Fruit fly (Drosophila melanogaster) whole organism, embryonic: ENCODE measurements around the gene dgt6.

Experiments used
- Blimp-1 ChIP-seq: fragments of 200-800 bp; sonication (Bioruptor generic); optimal IDR thresholded peaks from 3 replicates; lab custom pipeline; 2018; ENCODE audit warnings: missing biosample characterization, missing genetic modification characterization, mild to moderate bottlenecking, moderate library complexity, missing genetic modification reagents
- C15 ChIP-seq: fragments of 200-800 bp; sonication (Bioruptor generic); IDR thresholded peaks from 3 replicates; pipeline ENCODE4 v1.3.6; 2022; ENCODE audit warnings: missing biosample characterization, missing genetic modification characterization
- CG10366 ChIP-seq: fragments of 200-800 bp; sonication (Bioruptor generic); IDR thresholded peaks from 2 replicates; pipeline ENCODE4 v1.3.6; 2022; ENCODE audit warnings: missing biosample characterization, missing genetic modification characterization
- CG1233 ChIP-seq: fragments of 200-800 bp; sonication (Bioruptor generic); optimal IDR thresholded peaks from 4 replicates; lab custom pipeline; 2018; ENCODE audit warnings: missing biosample characterization, mild to moderate bottlenecking, missing genetic modification characterization
- CG12942 ChIP-seq: fragments of 200-800 bp; sonication (Bioruptor generic); optimal IDR thresholded peaks from 3 replicates; lab custom pipeline; 2016; ENCODE audit warnings: missing biosample characterization, missing genetic modification characterization
- CG13296 ChIP-seq: fragments of 200-800 bp; sonication (Bioruptor generic); optimal IDR thresholded peaks from 3 replicates; lab custom pipeline; 2018; ENCODE audit warnings: missing biosample characterization, mild to moderate bottlenecking, missing genetic modification characterization
- CG13624 ChIP-seq: fragments of 200-800 bp; sonication (Bioruptor generic); optimal IDR thresholded peaks from 2 replicates; lab custom pipeline; 2016; ENCODE audit warnings: missing biosample characterization, missing genetic modification characterization
- CG14050 ChIP-seq: fragments of 200-800 bp; sonication (Bioruptor generic); IDR thresholded peaks from 3 replicates; pipeline ENCODE4 v1.3.6; 2022; ENCODE audit warnings: missing biosample characterization, missing genetic modification characterization
- CG14667 ChIP-seq: fragments of 200-800 bp; sonication (Bioruptor generic); IDR thresholded peaks from 2 replicates; pipeline ENCODE4 v1.3.6; 2022; ENCODE audit warnings: missing biosample characterization, missing genetic modification characterization
- CG1647 ChIP-seq: fragments of 200-800 bp; sonication (Bioruptor generic); optimal IDR thresholded peaks from 3 replicates; lab custom pipeline; 2016; ENCODE audit warnings: missing biosample characterization, missing genetic modification characterization
- CG16813 ChIP-seq: fragments of 200-800 bp; sonication (Bioruptor generic); IDR thresholded peaks from 3 replicates; pipeline ENCODE4 v1.3.6; 2022; ENCODE audit warnings: missing biosample characterization, missing genetic modification characterization; ENCODE audit not compliant: partially characterized antibody
- CG18599 ChIP-seq: fragments of 200-800 bp; sonication (Bioruptor generic); optimal IDR thresholded peaks from 3 replicates; lab custom pipeline; 2017; ENCODE audit warnings: missing biosample characterization, missing genetic modification characterization, mild to moderate bottlenecking, moderate library complexity, missing genetic modification reagents
- CG42726 ChIP-seq: fragments of 200-800 bp; sonication (Bioruptor generic); IDR thresholded peaks from 2 replicates; pipeline ENCODE4 v1.3.6; 2022; ENCODE audit warnings: missing biosample characterization, missing genetic modification characterization; ENCODE audit not compliant: partially characterized antibody
- CG4730 ChIP-seq: fragments of 200-800 bp; sonication (Bioruptor generic); IDR thresholded peaks from 2 replicates; pipeline ENCODE4 v1.3.6; 2022; ENCODE audit warnings: missing biosample characterization, missing genetic modification characterization
- CG5180 ChIP-seq: fragments of 200-800 bp; sonication (Bioruptor generic); optimal IDR thresholded peaks from 3 replicates; lab custom pipeline; 2017; ENCODE audit warnings: missing biosample characterization, missing genetic modification characterization, mild to moderate bottlenecking, moderate library complexity, missing genetic modification reagents
- CG6175 ChIP-seq: fragments of 200-800 bp; sonication (Bioruptor generic); IDR thresholded peaks from 3 replicates; pipeline ENCODE4 v1.3.6; 2022; ENCODE audit warnings: missing biosample characterization, missing genetic modification characterization
- CG6654 ChIP-seq: fragments of 200-800 bp; sonication (Bioruptor generic); optimal IDR thresholded peaks from 2 replicates; lab custom pipeline; 2017; ENCODE audit warnings: missing biosample characterization, mild to moderate bottlenecking, missing genetic modification characterization
- CG7372 ChIP-seq: fragments of 200-800 bp; sonication (Bioruptor generic); IDR thresholded peaks from 2 replicates; pipeline ENCODE4 v1.3.6; 2022; ENCODE audit warnings: missing biosample characterization, missing genetic modification characterization
- CG9609 ChIP-seq: fragments of 200-800 bp; sonication (Bioruptor generic); optimal IDR thresholded peaks from 3 replicates; lab custom pipeline; 2016; ENCODE audit warnings: missing biosample characterization, missing genetic modification characterization
- CG9797 ChIP-seq: fragments of 200-800 bp; sonication (Bioruptor generic); optimal IDR thresholded peaks from 3 replicates; lab custom pipeline; 2018; ENCODE audit warnings: missing biosample characterization, mild to moderate bottlenecking, missing genetic modification characterization
- CoRest ChIP-seq: fragments of 200-800 bp; sonication (Bioruptor generic); optimal IDR thresholded peaks from 3 replicates; lab custom pipeline; 2018; ENCODE audit warnings: missing biosample characterization, mild to moderate bottlenecking, missing genetic modification characterization, moderate library complexity
- Dfd ChIP-seq, 2 experiments: fragments of >200 bp; optimal IDR thresholded peaks; 2 replicates each; lab custom pipeline; 2017; ENCODE audit warnings: missing biosample characterization in 2 of 2, missing genetic modification characterization in 2 of 2
- Fer3 ChIP-seq: fragments of 200-800 bp; sonication (Bioruptor generic); optimal IDR thresholded peaks from 2 replicates; lab custom pipeline; 2018; ENCODE audit warnings: missing biosample characterization, mild to moderate bottlenecking, missing genetic modification characterization, moderate library complexity
- Hr3 ChIP-seq: fragments of 200-800 bp; sonication (Bioruptor generic); optimal IDR thresholded peaks from 3 replicates; lab custom pipeline; 2016; ENCODE audit warnings: missing biosample characterization, missing genetic modification characterization
- Mrtf ChIP-seq: fragments of 200-800 bp; sonication (Bioruptor generic); IDR thresholded peaks from 3 replicates; pipeline ENCODE4 v1.3.6; 2022; ENCODE audit warnings: missing biosample characterization, missing genetic modification characterization
- Scr ChIP-seq: fragments of 200-800 bp; sonication (Bioruptor generic); IDR thresholded peaks from 2 replicates; pipeline ENCODE4 v1.3.6; 2022; ENCODE audit warnings: missing biosample characterization, missing genetic modification characterization; ENCODE audit not compliant: partially characterized antibody
- Spps ChIP-seq: fragments of 200-800 bp; sonication (Bioruptor generic); optimal IDR thresholded peaks from 2 replicates; lab custom pipeline; 2018; ENCODE audit warnings: missing biosample characterization, mild to moderate bottlenecking, missing genetic modification characterization
- Tbp ChIP-seq: fragments of >200 bp; optimal IDR thresholded peaks from 2 replicates; lab custom pipeline; 2018; ENCODE audit warnings: missing biosample characterization, missing genetic modification characterization
- ash1 ChIP-seq: fragments of 200-800 bp; sonication (Bioruptor generic); optimal IDR thresholded peaks from 2 replicates; lab custom pipeline; 2018; ENCODE audit warnings: missing biosample characterization, mild to moderate bottlenecking, missing genetic modification characterization
- cg ChIP-seq: fragments of 200-800 bp; sonication (Bioruptor generic); optimal IDR thresholded peaks from 3 replicates; lab custom pipeline; 2019; ENCODE audit warnings: missing biosample characterization, mild to moderate bottlenecking, missing genetic modification characterization, moderate library complexity
- ci ChIP-seq: fragments of 200-800 bp; sonication (Bioruptor generic); IDR thresholded peaks from 3 replicates; pipeline ENCODE4 v1.3.6; 2022; ENCODE audit warnings: missing biosample characterization, missing genetic modification characterization
- croc ChIP-seq: fragments of 200-800 bp; sonication (Bioruptor generic); conservative IDR thresholded peaks from 3 replicates; pipeline ENCODE4 v1.3.6; 2022; ENCODE audit warnings: missing biosample characterization, missing genetic modification characterization
- eve ChIP-seq, 2 experiments: fragments of >200 bp; optimal IDR thresholded peaks; 2 replicates each; lab custom pipeline; 2017; ENCODE audit warnings: missing biosample characterization in 2 of 2, missing genetic modification characterization in 2 of 2
- fu2 ChIP-seq: fragments of 200-800 bp; sonication (Bioruptor generic); optimal IDR thresholded peaks from 2 replicates; lab custom pipeline; 2016; ENCODE audit warnings: missing biosample characterization, missing genetic modification characterization
- gcm ChIP-seq: fragments of 200-800 bp; sonication (Bioruptor generic); optimal IDR thresholded peaks from 2 replicates; lab custom pipeline; 2019; ENCODE audit warnings: missing biosample characterization, mild to moderate bottlenecking, missing genetic modification characterization, moderate library complexity
- hkb ChIP-seq, 2 experiments: fragments of 200-800 bp in 1 of 2; fragments of >200 bp in 1 of 2; sonication (Bioruptor generic) in 1 of 2; IDR thresholded peaks in 1 of 2; optimal IDR thresholded peaks in 1 of 2; 2 replicates each; pipeline versions ENCODE4 v1.3.6 to Lab custom; 2017 to 2022; ENCODE audit warnings: missing biosample characterization in 1 of 2, missing genetic modification characterization in 1 of 2
- jigr1 ChIP-seq: fragments of 200-800 bp; sonication (Bioruptor generic); IDR thresholded peaks from 3 replicates; pipeline ENCODE4 v1.3.6; 2022; ENCODE audit warnings: missing biosample characterization, missing genetic modification characterization
- jing ChIP-seq: fragments of 200-800 bp; sonication (Bioruptor generic); optimal IDR thresholded peaks from 2 replicates; lab custom pipeline; 2018; ENCODE audit warnings: missing biosample characterization, mild to moderate bottlenecking, missing genetic modification characterization
- jumu ChIP-seq: fragments of 200-800 bp; sonication (Bioruptor generic); optimal IDR thresholded peaks from 3 replicates; lab custom pipeline; 2016; ENCODE audit warnings: missing biosample characterization, missing genetic modification characterization
- kay ChIP-seq: fragments of 200-800 bp; sonication (Bioruptor generic); optimal IDR thresholded peaks from 2 replicates; lab custom pipeline; 2016; ENCODE audit warnings: missing biosample characterization, missing genetic modification characterization
- ken ChIP-seq: fragments of 200-800 bp; sonication (Bioruptor generic); IDR thresholded peaks from 3 replicates; pipeline ENCODE4 v1.3.6; 2022; ENCODE audit warnings: missing biosample characterization, missing genetic modification characterization
- nom ChIP-seq: fragments of 200-800 bp; sonication (Bioruptor generic); optimal IDR thresholded peaks from 2 replicates; lab custom pipeline; 2017; ENCODE audit warnings: missing biosample characterization, missing genetic modification characterization, mild to moderate bottlenecking, moderate library complexity, missing genetic modification reagents
- p53 ChIP-seq: fragments of 200-800 bp; sonication (Bioruptor generic); optimal IDR thresholded peaks from 2 replicates; lab custom pipeline; 2016; ENCODE audit warnings: missing biosample characterization, missing genetic modification characterization
- pita ChIP-seq: fragments of 200-800 bp; sonication (Bioruptor generic); optimal IDR thresholded peaks from 2 replicates; lab custom pipeline; 2017; ENCODE audit warnings: missing biosample characterization, mild to moderate bottlenecking, missing genetic modification characterization
- sd ChIP-seq: fragments of 200-800 bp; sonication (Bioruptor generic); optimal IDR thresholded peaks from 3 replicates; lab custom pipeline; 2018; ENCODE audit warnings: missing biosample characterization, mild to moderate bottlenecking, missing genetic modification characterization, moderate library complexity
- tio ChIP-seq: fragments of 200-800 bp; sonication (Bioruptor generic); optimal IDR thresholded peaks from 2 replicates; lab custom pipeline; 2017; ENCODE audit warnings: missing biosample characterization, missing genetic modification characterization, inconsistent platforms
- wdn ChIP-seq: fragments of 200-800 bp; sonication (Bioruptor generic); IDR thresholded peaks from 2 replicates; pipeline ENCODE4 v1.3.6; 2022; ENCODE audit warnings: missing biosample characterization, missing genetic modification characterization

Gene dgt6

dm6 chr3R:29157418-29158398 lies 26.9 kb upstream of the dgt6 start, which contains the start of gene rdog (continued):
- TF ChIP-seq croc (GFP tag; lab: Robert Waterston, UW) (peak; percentile 68), CG7372 (GFP tag; lab: Robert Waterston, UW) (no peak), ken (no peak; the same call in 2 of the 3 replicates), CG18599 (peak; percentile 76), CG12942 (peak; percentile 80), Scr (GFP tag; lab: Robert Waterston, UW) (0 out of 2 replicates have a peak, but pooled peaks have one; percentile 25), kay (GFP tag; lab: Kevin White, UChicago) (peak; percentile 61), p53 (peak; percentile 42), jumu (GFP tag; lab: Kevin White, UChicago) (peak; percentile 64), hkb (optimal IDR thresholded peaks at IDR 0.05; lab: Kevin White, UChicago) (no peak), hkb (GFP tag; IDR thresholded peaks at IDR 0.05; lab: Robert Waterston, UW) (peak; percentile 61), nom (peak; percentile 72), ci (GFP tag; lab: Robert Waterston, UW) (0 out of 3 replicates have a peak, but pooled peaks have one; percentile 6), jigr1 (GFP tag; lab: Robert Waterston, UW) (no peak), CG14667 (GFP tag; lab: Robert Waterston, UW) (no peak), CG9797 (GFP tag; lab: Kevin White, UChicago) (no peak), CG10366 (GFP tag; lab: Robert Waterston, UW) (peak; percentile 28; the same call in 1 of the 2 replicates), pita (GFP tag; lab: Kevin White, UChicago) (no peak), jing (GFP tag; lab: Kevin White, UChicago) (no peak), cg (GFP tag; lab: Kevin White, UChicago) (no peak), CG16813 (GFP tag; lab: Robert Waterston, UW) (no peak), Blimp-1 (peak; percentile 67), CG13296 (GFP tag; lab: Kevin White, UChicago) (peak; percentile 76), CG6654 (GFP tag; lab: Kevin White, UChicago) (peak; percentile 36), Mrtf (GFP tag; lab: Robert Waterston, UW) (peak; percentile 35; the same call in 1 of the 3 replicates), Spps (tag; lab: Kevin White, UChicago) (peak; percentile 50), CG1233 (peak; percentile 69), C15 (GFP tag; lab: Robert Waterston, UW) (no peak), sd (tag; lab: Kevin White, UChicago) (peak; percentile 48), CG9609 (peak; percentile 75), CG4730 (no peak), fu2 (GFP tag; lab: Kevin White, UChicago) (peak; percentile 65), wdn (peak; percentile 56), ash1 (GFP tag; lab: Kevin White, UChicago) (no peak), Fer3 (tag; lab: Kevin White, UChicago) (peak; percentile 56), CG13624 (peak; percentile 85), CG6175 (GFP tag; lab: Robert Waterston, UW) (0 out of 3 replicates have a peak, but pooled peaks have one; percentile 34), eve (GFP tag; optimal IDR thresholded peaks at IDR 0.05; lab: Kevin White, UChicago) (no peak), CG5180 (GFP tag; lab: Kevin White, UChicago) (peak; percentile 57), CoRest (tag; lab: Kevin White, UChicago) (peak; percentile 86), CG14050 (GFP tag; lab: Robert Waterston, UW) (peak; percentile 41; the same call in 1 of the 3 replicates), Hr3 (GFP tag; lab: Kevin White, UChicago) (peak; percentile 73), Tbp (no peak), tio (peak; percentile 38), CG42726 (no peak), gcm (GFP tag; lab: Kevin White, UChicago) (peak; percentile 68), CG1647 (GFP tag; lab: Kevin White, UChicago) (peak; percentile 47), Dfd (GFP tag; optimal IDR thresholded peaks at IDR 0.05; lab: Kevin White, UChicago) (no peak)
